Worm (Caenorhabditis elegans): Measurements from ENCODE around the gene R01E6.7.

The R01E6.7 gene

ce11 chrX:13592367-13592766 is 22.6 kb upstream of the R01E6.7 start, which contains the start of gene F54B11.4:
Gene F54B11.4, plus strand, starts transcription at chrX:13592667.
- TF ChIP-seq tab-1 (GFP tag; IDR thresholded peaks at IDR 0.05) (no peak), cog-1 (tag; optimal IDR thresholded peaks at IDR 0.05) (no peak), flt-1 (GFP tag; IDR thresholded peaks at IDR 0.05) (no peak), ztf-29 (GFP tag; IDR thresholded peaks at IDR 0.05) (no peak), ztf-23 (GFP tag; IDR thresholded peaks at IDR 0.05) (no peak), klf-2 (GFP tag; conservative IDR thresholded peaks at IDR 0.05) (no peak), ref-1 (GFP tag; conservative IDR thresholded peaks at IDR 0.05) (no peak), T22C8.4 (GFP tag; IDR thresholded peaks at IDR 0.05) (no peak), med-1 (GFP tag; optimal IDR thresholded peaks at IDR 0.05; ENCODE audit: insufficient read depth) (no peak)

- TF ChIP-seq tab-1 (GFP tag; IDR thresholded peaks at IDR 0.05) = no peak
- TF ChIP-seq cog-1 (tag; optimal IDR thresholded peaks at IDR 0.05) = no peak
- TF ChIP-seq med-1 (GFP tag; optimal IDR thresholded peaks at IDR 0.05; ENCODE audit: insufficient read depth) = no peak
- TF ChIP-seq ztf-29 (GFP tag; IDR thresholded peaks at IDR 0.05) = no peak
- TF ChIP-seq T22C8.4 (GFP tag; IDR thresholded peaks at IDR 0.05) = no peak
- no peak for TF ChIP-seq klf-2 (GFP tag; conservative IDR thresholded peaks at IDR 0.05)
- TF ChIP-seq ref-1 (GFP tag; conservative IDR thresholded peaks at IDR 0.05) = no peak
These were observed 22.2 kb upstream of the R01E6.7 start for ce11 chrX:13591953-13592352.

ce11 chrX:13591175-13591574 is 21.4 kb upstream of the R01E6.7 start, which contains the start of gene col-44:
Gene col-44, plus strand, starts transcription at chrX:13591475.
- TF ChIP-seq ztf-23 (GFP tag; IDR thresholded peaks at IDR 0.05) = no peak
- TF ChIP-seq T22C8.4 (GFP tag; IDR thresholded peaks at IDR 0.05) = no peak
- no peak for TF ChIP-seq flt-1 (GFP tag; IDR thresholded peaks at IDR 0.05)
- no peak for TF ChIP-seq tab-1 (GFP tag; IDR thresholded peaks at IDR 0.05)
- no peak for TF ChIP-seq ztf-29 (GFP tag; IDR thresholded peaks at IDR 0.05)
- no peak for TF ChIP-seq ref-1 (GFP tag; conservative IDR thresholded peaks at IDR 0.05)
- TF ChIP-seq med-1 (GFP tag; optimal IDR thresholded peaks at IDR 0.05; ENCODE audit: insufficient read depth) = no peak
- no peak for TF ChIP-seq klf-2 (GFP tag; conservative IDR thresholded peaks at IDR 0.05)
- TF ChIP-seq cog-1 (tag; optimal IDR thresholded peaks at IDR 0.05) = no peak

- TF ChIP-seq T22C8.4 (GFP tag; IDR thresholded peaks at IDR 0.05) = no peak
- TF ChIP-seq ztf-29 (GFP tag; IDR thresholded peaks at IDR 0.05) = no peak
- TF ChIP-seq ref-1 (GFP tag; conservative IDR thresholded peaks at IDR 0.05) = no peak
- no peak for TF ChIP-seq med-1 (GFP tag; optimal IDR thresholded peaks at IDR 0.05; ENCODE audit: insufficient read depth)
- no peak for TF ChIP-seq ztf-23 (GFP tag; IDR thresholded peaks at IDR 0.05)
- TF ChIP-seq klf-2 (GFP tag; conservative IDR thresholded peaks at IDR 0.05) = no peak
- no peak for TF ChIP-seq flt-1 (GFP tag; IDR thresholded peaks at IDR 0.05)
- TF ChIP-seq tab-1 (GFP tag; IDR thresholded peaks at IDR 0.05) = no peak
- TF ChIP-seq cog-1 (tag; optimal IDR thresholded peaks at IDR 0.05) = no peak
These were observed 20.9 kb upstream of the R01E6.7 start for ce11 chrX:13590688-13591087.

ce11 chrX:13589735-13590134 is 20.0 kb upstream of the R01E6.7 start, which contains the start of gene col-9:
Gene col-9, plus strand, starts transcription at chrX:13590035.
- TF ChIP-seq tab-1 (GFP tag; IDR thresholded peaks at IDR 0.05) (no peak), ztf-29 (GFP tag; IDR thresholded peaks at IDR 0.05) (no peak), flt-1 (GFP tag; IDR thresholded peaks at IDR 0.05) (no peak), T22C8.4 (GFP tag; IDR thresholded peaks at IDR 0.05) (no peak)

ce11 chrX:13584725-13585371 is 15.1 kb upstream of the R01E6.7 start, which contains the start of gene unc-84:
Gene unc-84, plus strand, starts transcription at chrX:13584775.
- TF ChIP-seq ztf-29 (GFP tag; IDR thresholded peaks at IDR 0.05) (no peak), ztf-23 (GFP tag; IDR thresholded peaks at IDR 0.05) (no peak), ref-1 (GFP tag; conservative IDR thresholded peaks at IDR 0.05) (no peak), tab-1 (GFP tag; IDR thresholded peaks at IDR 0.05) (0 out of 2 replicates have a peak, but pooled peaks have one; percentile 39), flt-1 (GFP tag; IDR thresholded peaks at IDR 0.05) (peak; percentile 42; the same call in 1 of the 2 replicates), med-1 (GFP tag; optimal IDR thresholded peaks at IDR 0.05; ENCODE audit: insufficient read depth) (no peak)

ce11 chrX:13583895-13584344 is 14.2 kb upstream of the R01E6.7 start:
- TF ChIP-seq ztf-23 (GFP tag; IDR thresholded peaks at IDR 0.05) = no peak
- no peak for TF ChIP-seq ztf-29 (GFP tag; IDR thresholded peaks at IDR 0.05)
- TF ChIP-seq cog-1 (tag; optimal IDR thresholded peaks at IDR 0.05) = peak; percentile 75
- TF ChIP-seq med-1 (GFP tag; optimal IDR thresholded peaks at IDR 0.05; ENCODE audit: insufficient read depth) = no peak
- peak; percentile 62; the same call in 1 of the 2 replicates for TF ChIP-seq flt-1 (GFP tag; IDR thresholded peaks at IDR 0.05)
- peak; percentile 75 for TF ChIP-seq tab-1 (GFP tag; IDR thresholded peaks at IDR 0.05)
- peak; percentile 39; the same call in 1 of the 2 replicates for TF ChIP-seq T22C8.4 (GFP tag; IDR thresholded peaks at IDR 0.05)
- no peak for TF ChIP-seq klf-2 (GFP tag; conservative IDR thresholded peaks at IDR 0.05)

ce11 chrX:13581820-13582219 is 12.1 kb upstream of the R01E6.7 start, which contains the start of gene F54B11.10:
Gene F54B11.10, plus strand, starts transcription at chrX:13582120.
- TF ChIP-seq ref-1 (GFP tag; conservative IDR thresholded peaks at IDR 0.05) (no peak), tab-1 (GFP tag; IDR thresholded peaks at IDR 0.05) (no peak), med-1 (GFP tag; optimal IDR thresholded peaks at IDR 0.05; ENCODE audit: insufficient read depth) (no peak), klf-2 (GFP tag; conservative IDR thresholded peaks at IDR 0.05) (no peak), ztf-29 (GFP tag; IDR thresholded peaks at IDR 0.05) (no peak), T22C8.4 (GFP tag; IDR thresholded peaks at IDR 0.05) (no peak), cog-1 (tag; optimal IDR thresholded peaks at IDR 0.05) (no peak), flt-1 (GFP tag; IDR thresholded peaks at IDR 0.05) (no peak), ztf-23 (GFP tag; IDR thresholded peaks at IDR 0.05) (no peak)

- TF ChIP-seq cog-1 (tag; optimal IDR thresholded peaks at IDR 0.05) (no peak), T22C8.4 (GFP tag; IDR thresholded peaks at IDR 0.05) (no peak), tab-1 (GFP tag; IDR thresholded peaks at IDR 0.05) (no peak)
These were observed 8.7 kb upstream of the R01E6.7 start, which contains the start of gene F54B11.11 for ce11 chrX:13578483-13578882. Gene F54B11.11, plus strand, starts transcription at chrX:13578783.

ce11 chrX:13574029-13574428 is 4.3 kb upstream of the R01E6.7 start:
- TF ChIP-seq flt-1 (GFP tag; IDR thresholded peaks at IDR 0.05) (no peak), ref-1 (GFP tag; conservative IDR thresholded peaks at IDR 0.05) (no peak), ztf-23 (GFP tag; IDR thresholded peaks at IDR 0.05) (no peak), med-1 (GFP tag; optimal IDR thresholded peaks at IDR 0.05; ENCODE audit: insufficient read depth) (no peak)
